Fruit fly (Drosophila melanogaster) S2 (cell line): ENCODE results near the gene Dnaaf6.

ENCODE experiments used
- CG8478 ChIP-seq: fragments of >200 bp; optimal IDR thresholded peaks from 2 replicates; lab custom pipeline; 2018
- CTCF ChIP-seq, 2 experiments: fragments of >200 bp; optimal IDR thresholded peaks; 2 replicates each; lab custom pipeline; 2018

DNA sequence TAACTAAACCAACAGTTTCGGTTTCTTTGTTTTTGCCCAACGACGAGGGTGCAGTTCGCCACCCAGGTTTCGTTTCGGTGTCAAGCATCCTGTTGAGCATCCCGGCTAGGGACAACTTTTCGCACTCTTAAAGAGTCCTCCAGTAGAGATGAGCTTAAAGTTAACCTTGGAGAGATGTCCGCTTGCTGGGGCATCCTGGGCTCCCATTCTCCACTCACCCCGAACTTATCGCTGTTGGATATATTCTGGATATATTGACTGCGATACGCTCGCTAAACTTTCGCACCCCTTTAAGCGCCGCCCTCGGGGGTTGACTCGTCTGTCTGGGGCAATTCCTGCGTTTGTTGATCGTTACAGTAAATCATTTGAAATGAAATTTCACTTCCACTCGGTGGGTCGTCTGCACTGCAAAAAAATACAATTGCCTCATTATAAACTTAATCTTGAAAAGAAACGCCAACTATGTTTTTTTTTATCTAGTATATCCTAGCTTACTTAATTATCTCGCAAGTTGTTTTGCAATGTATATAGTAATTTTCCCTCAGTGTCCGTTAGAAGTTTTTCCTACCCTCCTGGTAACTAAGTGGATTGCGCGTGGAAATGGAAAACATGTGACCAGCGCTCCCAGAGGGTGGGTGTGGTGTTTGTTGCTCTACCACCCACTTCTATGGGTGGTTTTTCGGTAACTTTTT lies 22.9 kb upstream of the Dnaaf6 start:
- TF ChIP-seq CTCF (optimal IDR thresholded peaks at IDR 0.05; lab: Kevin White, UChicago) (no peak), CG8478 (no peak)
